Worm (Caenorhabditis elegans) whole organism, midembryonic: ENCODE results near the gene C15F1.2.

Experiments used
- T22C8.4 ChIP-seq: fragments of 200-800 bp; sonication (Bioruptor generic); IDR thresholded peaks from 2 replicates; pipeline ENCODE4 v1.3.6; 2022; ENCODE audit warnings: missing genetic modification characterization, missing compliant biosample characterization
- cog-1 ChIP-seq: sonication (generic microtip); optimal IDR thresholded peaks from 2 replicates; lab custom pipeline; 2016; ENCODE audit warnings: missing genetic modification characterization, missing compliant biosample characterization
- flt-1 ChIP-seq: fragments of 200-800 bp; sonication (Bioruptor generic); IDR thresholded peaks from 2 replicates; pipeline ENCODE4 v1.3.6; 2022; ENCODE audit warnings: missing genetic modification characterization, missing compliant biosample characterization

- TF ChIP-seq cog-1 (no peak), T22C8.4 (GFP tag; lab: Robert Waterston, UW) (no peak), flt-1 (GFP tag; lab: Robert Waterston, UW) (no peak)
Observed at ce11 chrII:6979646-6980045, at the start of gene C15F1.2.
